Fruit fly (Drosophila melanogaster): ENCODE data around the gene CG5194.

DNA sequence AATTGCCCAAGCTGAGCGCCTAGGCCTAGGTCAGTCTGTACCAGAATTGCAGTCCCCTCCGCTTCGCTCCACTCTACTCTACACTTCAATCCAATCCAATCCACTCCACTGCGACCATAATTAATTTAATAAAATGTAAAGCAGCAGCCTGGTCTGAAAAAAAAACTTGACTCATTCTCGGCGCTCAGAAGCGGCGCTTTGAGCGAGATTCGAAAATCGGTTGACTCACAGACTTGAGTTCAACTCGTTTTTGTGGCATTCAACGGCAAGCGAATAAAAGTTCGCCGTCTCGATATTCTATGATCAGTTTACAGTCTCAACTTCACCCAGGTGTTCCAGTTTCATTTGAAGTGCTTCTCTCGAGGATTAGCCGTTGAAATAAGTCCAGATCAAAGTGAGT, 28.1 kb downstream of the CG5194 start, which contains the start of gene CG13314:
- TF ChIP-seq Smox (GFP tag; optimal IDR thresholded peaks at IDR 0.05): no peak
- TF ChIP-seq Blimp-1 (GFP tag; optimal IDR thresholded peaks at IDR 0.05): no peak
- TF ChIP-seq Sox102F (GFP tag; optimal IDR thresholded peaks at IDR 0.05): no peak
- TF ChIP-seq net (GFP tag; optimal IDR thresholded peaks at IDR 0.05): no peak
- TF ChIP-seq CG31627 (GFP tag; optimal IDR thresholded peaks at IDR 0.05): no peak
- TF ChIP-seq Hr39 (GFP tag; optimal IDR thresholded peaks at IDR 0.05): no peak

Measured in whole organism, prepupa.